Worm (Caenorhabditis elegans): ENCODE results near the gene fbxa-185.
A peak's percentile ranks its signal among the peaks of the same experiment; 100 is the strongest.

fbxa-185 gene

ce11 chrV:17327867-17328266, 3.6 kb upstream of the fbxa-185 start, which contains the start of gene sdz-16:
sdz-16 (minus strand) TSS chrV:17327967.
- TF ChIP-seq him-1 (tag; optimal IDR thresholded peaks at IDR 0.05) (no peak), dao-5 (tag; optimal IDR thresholded peaks at IDR 0.05) (no peak), W03F9.2 (tag; optimal IDR thresholded peaks at IDR 0.05) (no peak)

- no peak for TF ChIP-seq dao-5 (tag; optimal IDR thresholded peaks at IDR 0.05)
- TF ChIP-seq him-1 (tag; optimal IDR thresholded peaks at IDR 0.05) = no peak
- TF ChIP-seq W03F9.2 (tag; optimal IDR thresholded peaks at IDR 0.05) = no peak
These were observed 2.9 kb upstream of the fbxa-185 start, which contains the start of gene srg-44 for ce11 chrV:17328497-17328896. srg-44 (plus strand) TSS chrV:17328797.

ce11 chrV:17339349-17339748, 7.9 kb downstream of the fbxa-185 start:
- TF ChIP-seq dao-5 (tag; optimal IDR thresholded peaks at IDR 0.05) (no peak), W03F9.2 (tag; optimal IDR thresholded peaks at IDR 0.05) (no peak)

- no peak for TF ChIP-seq him-1 (tag; optimal IDR thresholded peaks at IDR 0.05)
- no peak for TF ChIP-seq dao-5 (tag; optimal IDR thresholded peaks at IDR 0.05)
- no peak for TF ChIP-seq W03F9.2 (tag; optimal IDR thresholded peaks at IDR 0.05)
These were observed 13.4 kb downstream of the fbxa-185 start, which contains the start of the genes fbxa-188 and fbxa-189 for ce11 chrV:17344876-17345275. fbxa-188 (minus strand) TSS chrV:17344926. fbxa-189 (plus strand) TSS chrV:17345214.

ce11 chrV:17347602-17348001, 16.2 kb downstream of the fbxa-185 start, which contains the start of gene skr-5:
skr-5 (plus strand) TSS chrV:17347902.
- TF ChIP-seq him-1 (tag; optimal IDR thresholded peaks at IDR 0.05) = no peak
- no peak for TF ChIP-seq W03F9.2 (tag; optimal IDR thresholded peaks at IDR 0.05)
- TF ChIP-seq dao-5 (tag; optimal IDR thresholded peaks at IDR 0.05) = no peak

- TF ChIP-seq him-1 (tag; optimal IDR thresholded peaks at IDR 0.05) (no peak), dao-5 (tag; optimal IDR thresholded peaks at IDR 0.05) (no peak), W03F9.2 (tag; optimal IDR thresholded peaks at IDR 0.05) (no peak)
These were observed 18.7 kb downstream of the fbxa-185 start, which contains the start of gene lsy-27 for ce11 chrV:17350093-17350492. lsy-27 (minus strand) TSS chrV:17350193.

- TF ChIP-seq him-1 (tag; optimal IDR thresholded peaks at IDR 0.05) (no peak), W03F9.2 (tag; optimal IDR thresholded peaks at IDR 0.05) (peak; percentile 14)
These were observed 21.5 kb downstream of the fbxa-185 start, which contains the start of the genes fbxa-134 and F47H4.2 for ce11 chrV:17352827-17353373. fbxa-134 (minus strand) TSS chrV:17352870. F47H4.2 (plus strand) TSS chrV:17353323.

- TF ChIP-seq him-1 (tag; optimal IDR thresholded peaks at IDR 0.05) (no peak), W03F9.2 (tag; optimal IDR thresholded peaks at IDR 0.05) (no peak), dao-5 (tag; optimal IDR thresholded peaks at IDR 0.05) (no peak)
These were observed 45.2 kb downstream of the fbxa-185 start, which contains the start of gene Y20C6A.1 for ce11 chrV:17376639-17377038. Y20C6A.1 (minus strand) TSS chrV:17376745.

- TF ChIP-seq him-1 (tag; optimal IDR thresholded peaks at IDR 0.05) (no peak), W03F9.2 (tag; optimal IDR thresholded peaks at IDR 0.05) (no peak), dao-5 (tag; optimal IDR thresholded peaks at IDR 0.05) (no peak)
These were observed 45.7 kb downstream of the fbxa-185 start, which contains the start of gene fbxb-7 for ce11 chrV:17377140-17377539. fbxb-7 (plus strand) TSS chrV:17377406.

- TF ChIP-seq dao-5 (tag; optimal IDR thresholded peaks at IDR 0.05) (no peak), him-1 (tag; optimal IDR thresholded peaks at IDR 0.05) (no peak), W03F9.2 (tag; optimal IDR thresholded peaks at IDR 0.05) (no peak)
These were observed 48.5 kb downstream of the fbxa-185 start, which contains the start of gene Y20C6A.4 for ce11 chrV:17379932-17380331. Y20C6A.4 (plus strand) TSS chrV:17380232.

All from whole organism, L4/young adult.